Worm (Caenorhabditis elegans) whole organism, L4/young adult: ENCODE data around the gene ctsa-2.

Experiments used
- dao-5 ChIP-seq: sonication (generic microtip); optimal IDR thresholded peaks from 2 replicates; lab custom pipeline; 2016; ENCODE audit warnings: missing genotype, missing genetic modification characterization, moderate library complexity, missing compliant biosample characterization
- him-1 ChIP-seq: sonication (generic microtip); optimal IDR thresholded peaks from 2 replicates; lab custom pipeline; 2016; ENCODE audit warnings: missing genotype, missing genetic modification reagents, missing genetic modification characterization, missing compliant biosample characterization

DNA sequence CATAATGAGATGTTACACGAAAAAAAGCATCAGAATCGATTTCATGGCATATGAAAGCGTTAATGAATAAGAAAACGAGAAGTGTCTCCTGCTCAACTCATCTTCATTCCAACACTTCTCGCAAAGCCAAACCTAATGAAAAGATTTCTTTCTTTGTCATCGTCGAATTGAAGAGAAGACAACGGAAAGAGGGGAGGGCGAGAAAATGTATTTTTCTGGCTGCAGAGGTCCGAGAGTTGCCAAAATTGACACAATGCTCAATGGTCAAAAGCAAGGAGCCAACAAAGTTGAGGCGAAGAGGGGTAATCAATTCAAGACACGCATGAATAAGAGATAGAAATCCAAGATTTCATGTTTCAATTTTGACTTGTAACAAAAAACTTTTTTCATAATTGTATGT, 11.3 kb downstream of the ctsa-2 start:
- TF ChIP-seq him-1 (tag; lab: Kevin White, UChicago) (no peak), dao-5 (tag; lab: Kevin White, UChicago) (no peak)
